Fruit fly (Drosophila melanogaster): ENCODE results near the gene CG8004.
A peak's percentile ranks its signal among the peaks of the same experiment; 100 is the strongest.

Gene CG8004

DNA sequence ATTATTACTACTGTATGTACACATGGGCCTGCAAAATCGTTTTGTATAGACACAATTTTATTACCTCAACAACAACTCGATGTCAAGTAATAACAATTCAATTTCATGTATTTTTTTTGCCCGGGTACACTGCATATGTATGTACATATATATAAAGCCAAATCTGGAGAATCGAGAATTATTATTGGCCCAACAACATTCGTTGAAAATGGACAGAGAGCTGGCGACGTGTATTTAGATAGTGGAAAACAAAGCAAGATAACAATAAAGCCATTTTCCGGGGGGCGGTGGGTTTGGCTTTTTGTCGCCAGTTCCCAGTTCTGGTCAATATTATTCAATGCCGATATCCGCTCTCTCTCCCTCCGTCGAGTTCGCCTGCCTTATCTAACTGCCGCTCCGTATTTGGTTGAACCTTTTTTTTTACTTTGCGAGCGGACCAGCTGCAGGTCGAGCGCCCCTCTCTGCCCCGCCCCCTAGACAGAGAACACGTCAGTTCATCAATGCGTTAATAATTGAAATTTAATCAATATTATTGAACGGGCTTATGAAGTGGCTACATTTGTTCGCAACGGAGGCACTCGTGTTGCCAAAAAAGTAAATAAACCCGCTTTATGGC is 1.5 kb upstream of the CG8004 start (continued):
- TF ChIP-seq CG13894 (tag; optimal IDR thresholded peaks at IDR 0.05) (peak; percentile 24), sob (GFP tag; IDR thresholded peaks at IDR 0.05) (no peak), CG17361 (GFP tag; IDR thresholded peaks at IDR 0.05) (0 out of 3 replicates have a peak, but pooled peaks have one; percentile 6), sqz (GFP tag; optimal IDR thresholded peaks at IDR 0.05) (peak; percentile 65), CG10543 (GFP tag; optimal IDR thresholded peaks at IDR 0.05) (no peak), ci (GFP tag; IDR thresholded peaks at IDR 0.05) (no peak), cas (GFP tag; IDR thresholded peaks at IDR 0.05) (no peak), crol (GFP tag; IDR thresholded peaks at IDR 0.05) (peak; percentile 88), CG13123 (GFP tag; optimal IDR thresholded peaks at IDR 0.05) (no peak), Opbp (GFP tag; IDR thresholded peaks at IDR 0.05; ENCODE audit: partially characterized antibody) (no peak), CG14710 (tag; optimal IDR thresholded peaks at IDR 0.05) (no peak), Xbp1 (GFP tag; optimal IDR thresholded peaks at IDR 0.05) (peak; percentile 26), CG14050 (GFP tag; IDR thresholded peaks at IDR 0.05) (no peak), B-H1 (GFP tag; IDR thresholded peaks at IDR 0.05) (no peak), lab (GFP tag; optimal IDR thresholded peaks at IDR 0.05) (peak; percentile 64), Hey (tag; optimal IDR thresholded peaks at IDR 0.05) (peak; percentile 25), Adf1 (GFP tag; IDR thresholded peaks at IDR 0.05) (no peak; the same call in 1 of the 2 replicates), Pdp1 (GFP tag; optimal IDR thresholded peaks at IDR 0.05) (peak in 1 of 2 experiments; percentile 81), Ets65A (GFP tag) (no peak), CG10959 (GFP tag; IDR thresholded peaks at IDR 0.05) (no peak), CG2129 (GFP tag; IDR thresholded peaks at IDR 0.05; ENCODE audit: partially characterized antibody) (no peak), Trl (optimal IDR thresholded peaks at IDR 0.05) (peak; percentile 21 to 36), Trl (GFP tag; optimal IDR thresholded peaks at IDR 0.05) (no peak), Bgb (GFP tag; IDR thresholded peaks at IDR 0.05; ENCODE audit: partially characterized antibody) (0 out of 2 replicates have a peak, but pooled peaks have one; percentile 7), CG16813 (GFP tag; IDR thresholded peaks at IDR 0.05; ENCODE audit: partially characterized antibody) (no peak), HmgZ (tag; optimal IDR thresholded peaks at IDR 0.05) (peak; percentile 53), NFAT (GFP tag; IDR thresholded peaks at IDR 0.05) (no peak), Med (GFP tag) (peak; percentile 74)

DNA sequence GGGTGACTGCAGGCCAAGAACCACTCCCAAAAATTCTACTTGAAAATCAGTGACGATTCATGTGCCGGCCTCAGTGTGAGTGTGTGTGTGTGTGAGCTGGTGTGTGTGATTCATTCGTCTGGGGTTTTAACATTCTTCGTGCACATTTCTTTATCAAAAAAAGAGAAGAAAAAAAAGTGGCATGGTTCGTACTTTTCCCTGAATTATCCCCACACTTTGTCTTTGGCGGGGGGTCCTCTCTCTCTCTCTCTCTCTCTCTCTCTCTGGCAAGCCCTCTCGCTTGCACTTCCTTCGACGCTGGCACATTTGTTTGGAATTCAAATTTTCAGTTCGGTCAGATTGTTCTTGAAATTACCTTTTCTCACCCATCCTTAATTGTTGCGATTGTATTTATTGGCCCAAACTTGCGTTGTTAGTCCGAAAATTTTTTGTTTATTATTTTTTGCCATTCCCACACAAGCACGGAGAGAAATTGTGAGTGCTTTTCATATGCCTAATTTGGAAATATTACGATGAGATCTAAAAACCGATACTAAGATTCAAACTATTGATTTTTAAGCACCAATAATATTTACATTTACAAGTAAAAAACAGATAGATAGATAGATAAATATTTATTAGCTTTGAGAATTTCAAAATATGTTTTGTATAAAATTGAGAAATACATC is 877 bp upstream of the CG8004 start:
- TF ChIP-seq CG4360 (GFP tag; IDR thresholded peaks at IDR 0.05) (peak; percentile 21; the same call in 1 of the 2 replicates), Dll (GFP tag; IDR thresholded peaks at IDR 0.05; ENCODE audit: partially characterized antibody) (no peak), dan (GFP tag; IDR thresholded peaks at IDR 0.05) (no peak), cg (GFP tag; optimal IDR thresholded peaks at IDR 0.05) (peak; percentile 77), Deaf1 (tag; optimal IDR thresholded peaks at IDR 0.05) (peak; percentile 65), CG18262 (tag; optimal IDR thresholded peaks at IDR 0.05) (peak; percentile 10), PHDP (tag; optimal IDR thresholded peaks at IDR 0.05) (peak; percentile 32), sqz (GFP tag; optimal IDR thresholded peaks at IDR 0.05) (peak; percentile 92), CG17385 (GFP tag; optimal IDR thresholded peaks at IDR 0.05) (no peak), CG3163 (GFP tag; optimal IDR thresholded peaks at IDR 0.05) (no peak), Dfd (GFP tag; optimal IDR thresholded peaks at IDR 0.05) (no peak), CG11696 (GFP tag; IDR thresholded peaks at IDR 0.05) (no peak), Opbp (GFP tag; IDR thresholded peaks at IDR 0.05; ENCODE audit: partially characterized antibody) (no peak), rib (GFP tag; IDR thresholded peaks at IDR 0.05) (0 out of 2 replicates have a peak, but pooled peaks have one; percentile 12), CG17361 (GFP tag; IDR thresholded peaks at IDR 0.05) (peak; percentile 39; the same call in 1 of the 3 replicates), CG2712 (tag; optimal IDR thresholded peaks at IDR 0.05) (peak; percentile 8), CG15269 (tag; optimal IDR thresholded peaks at IDR 0.05) (peak; percentile 44), Fer3 (tag; optimal IDR thresholded peaks at IDR 0.05) (peak; percentile 47), esg (GFP tag; conservative IDR thresholded peaks at IDR 0.05) (no peak), CG11504 (tag; optimal IDR thresholded peaks at IDR 0.05) (peak; percentile 35), B-H1 (GFP tag; IDR thresholded peaks at IDR 0.05) (no peak), Drgx (GFP tag; IDR thresholded peaks at IDR 0.05) (peak; percentile 45; the same call in 1 of the 2 replicates), CG1832 (GFP tag; optimal IDR thresholded peaks at IDR 0.05) (peak; percentile 88), Camta (GFP tag; optimal IDR thresholded peaks at IDR 0.05) (no peak), CG12299 (tag; optimal IDR thresholded peaks at IDR 0.05) (no peak)
